Worm (Caenorhabditis elegans): ENCODE measurements around the gene Y16B4A.2.

DNA sequence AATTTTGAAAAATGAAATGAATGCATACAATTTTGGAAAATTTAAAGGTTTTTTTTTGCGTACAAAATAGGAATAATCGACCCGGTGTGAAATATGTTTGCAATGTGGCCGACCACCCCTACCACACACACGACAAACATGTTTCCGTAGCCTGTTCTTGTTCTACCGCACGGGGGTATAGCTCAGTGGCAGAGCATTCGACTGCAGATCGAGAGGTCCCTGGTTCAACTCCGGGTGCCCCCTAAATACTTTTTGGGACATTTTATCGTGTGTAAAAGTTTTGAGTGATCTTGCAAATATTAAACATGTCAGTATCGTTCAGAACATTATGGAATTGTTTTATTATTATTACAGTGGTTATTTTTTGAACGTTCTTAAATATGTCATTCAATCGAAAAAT is 33.1 kb upstream of the Y16B4A.2 start:
- TF ChIP-seq ama-1 (optimal IDR thresholded peaks at IDR 0.05) (no peak), pes-1 (GFP tag; IDR thresholded peaks at IDR 0.05) (peak; percentile 95), tra-4 (tag; optimal IDR thresholded peaks at IDR 0.05) (peak; percentile 65), tbx-11 (GFP tag; IDR thresholded peaks at IDR 0.05) (peak; percentile 86), F13C5.2 (tag; optimal IDR thresholded peaks at IDR 0.05) (peak; percentile 82), hmbx-1 (tag; optimal IDR thresholded peaks at IDR 0.05) (peak; percentile 76), ets-7 (tag; optimal IDR thresholded peaks at IDR 0.05) (peak; percentile 59)
